Worm (Caenorhabditis elegans) whole organism, L4/young adult: ENCODE measurements around the gene srh-39.

ENCODE experiments used
- W03F9.2 ChIP-seq: fragments of 150-350 bp; optimal IDR thresholded peaks from 2 replicates; lab custom pipeline; 2014; ENCODE audit warnings: missing biosample characterization, missing genetic modification characterization
- dao-5 ChIP-seq: sonication (generic microtip); optimal IDR thresholded peaks from 2 replicates; lab custom pipeline; 2016; ENCODE audit warnings: missing genotype, missing genetic modification characterization, moderate library complexity, missing compliant biosample characterization
- him-1 ChIP-seq: sonication (generic microtip); optimal IDR thresholded peaks from 2 replicates; lab custom pipeline; 2016; ENCODE audit warnings: missing genotype, missing genetic modification reagents, missing genetic modification characterization, missing compliant biosample characterization

- TF ChIP-seq him-1 (tag; lab: Kevin White, UChicago) (no peak), W03F9.2 (no peak), dao-5 (tag; lab: Kevin White, UChicago) (no peak)
Observed at ce11 chrII:7806054-7806453, 40.7 kb upstream of the srh-39 start.
